Worm (Caenorhabditis elegans) whole organism, young adult: ENCODE measurements around the gene C56E6.4.

Experiments
- B0019.2 ChIP-seq: fragments of 200-800 bp; sonication (Bioruptor generic); conservative IDR thresholded peaks from 2 replicates; pipeline ENCODE4 v1.3.6; 2022; ENCODE audit warnings: missing genetic modification reagents, missing genetic modification characterization, missing compliant biosample characterization
- B0336.3 ChIP-seq: fragments of 200-800 bp; sonication (Bioruptor generic); IDR thresholded peaks from 2 replicates; pipeline ENCODE4 v1.3.6; 2022; ENCODE audit warnings: missing genetic modification characterization, missing compliant biosample characterization
- F23B12.7 ChIP-seq: sonication (generic microtip); optimal IDR thresholded peaks from 2 replicates; lab custom pipeline; 2017; ENCODE audit warnings: missing genetic modification characterization, mild to moderate bottlenecking, missing compliant biosample characterization, antibody characterized with exemption, moderate library complexity; ENCODE audit not compliant: insufficient read depth
- F33H1.4 ChIP-seq: fragments of 200-800 bp; sonication (Bioruptor generic); IDR thresholded peaks from 2 replicates; pipeline ENCODE4 v1.3.6; 2022; ENCODE audit warnings: missing genetic modification reagents, missing genetic modification characterization, missing compliant biosample characterization
- F49E8.2 ChIP-seq: sonication (generic microtip); optimal IDR thresholded peaks from 3 replicates; lab custom pipeline; 2017; ENCODE audit warnings: missing genetic modification characterization, mild to moderate bottlenecking, missing compliant biosample characterization, antibody characterized with exemption, moderate library complexity; ENCODE audit not compliant: insufficient read depth
- T07F8.4 ChIP-seq: sonication (generic microtip); optimal IDR thresholded peaks from 2 replicates; lab custom pipeline; 2016; ENCODE audit warnings: mild to moderate bottlenecking, missing genetic modification characterization, moderate library complexity, missing compliant biosample characterization
- Y56A3A.18 ChIP-seq: fragments of 200-800 bp; sonication (Bioruptor generic); IDR thresholded peaks from 2 replicates; pipeline ENCODE4 v1.3.6; 2022; ENCODE audit warnings: missing genetic modification reagents, missing genetic modification characterization, missing compliant biosample characterization
- ama-1 ChIP-seq, 3 experiments: fragments of 150-350 bp in 1 of 3; sonication (generic microtip) in 2 of 3; optimal IDR thresholded peaks; 2 replicates each; lab custom pipeline; 2014 to 2018; ENCODE audit warnings: missing biosample characterization in 2 of 3, missing genetic modification characterization in 2 of 3, missing genetic modification reagents in 2 of 3
- aptf-3 ChIP-seq: fragments of 200-800 bp; sonication (Bioruptor generic); IDR thresholded peaks from 2 replicates; pipeline ENCODE4 v1.3.6; 2022; ENCODE audit warnings: missing genetic modification characterization, missing compliant biosample characterization
- attf-3 ChIP-seq: fragments of 200-800 bp; sonication (Bioruptor generic); conservative IDR thresholded peaks from 2 replicates; pipeline ENCODE4 v1.3.6; 2022; ENCODE audit warnings: missing genetic modification reagents, missing genetic modification characterization, missing compliant biosample characterization
- ccch-3 ChIP-seq: fragments of 200-800 bp; sonication (Bioruptor generic); optimal IDR thresholded peaks from 2 replicates; lab custom pipeline; 2018; ENCODE audit warnings: mild to moderate bottlenecking, missing genetic modification characterization, missing compliant biosample characterization
- ceh-40 ChIP-seq: fragments of 200-800 bp; sonication (Bioruptor generic); IDR thresholded peaks from 2 replicates; pipeline ENCODE4 v1.3.6; 2022; ENCODE audit warnings: missing genetic modification characterization, missing compliant biosample characterization
- ceh-58 ChIP-seq: fragments of 200-800 bp; sonication (Bioruptor generic); IDR thresholded peaks from 2 replicates; pipeline ENCODE4 v1.3.6; 2022; ENCODE audit warnings: missing genetic modification characterization, missing compliant biosample characterization
- ceh-91 ChIP-seq: fragments of 200-800 bp; sonication (Bioruptor generic); IDR thresholded peaks from 2 replicates; pipeline ENCODE4 v1.3.6; 2022; ENCODE audit warnings: missing genetic modification reagents, missing genetic modification characterization, missing compliant biosample characterization
- die-1 ChIP-seq: sonication (generic microtip); optimal IDR thresholded peaks from 2 replicates; lab custom pipeline; 2016; ENCODE audit warnings: missing genotype, mild to moderate bottlenecking, missing genetic modification characterization, missing compliant biosample characterization
- dpff-1 ChIP-seq: sonication (generic microtip); optimal IDR thresholded peaks from 2 replicates; lab custom pipeline; 2017; ENCODE audit warnings: mild to moderate bottlenecking, missing genetic modification characterization, missing compliant biosample characterization
- dpl-1 ChIP-seq: fragments of 150-350 bp; optimal IDR thresholded peaks from 2 replicates; lab custom pipeline; 2014; ENCODE audit warnings: missing biosample characterization, missing genetic modification reagents, missing genetic modification characterization
- let-607 ChIP-seq, 2 experiments: fragments of 200-800 bp in 1 of 2; sonication (Bioruptor generic) in 1 of 2; sonication (generic microtip) in 1 of 2; optimal IDR thresholded peaks; 2 replicates each; lab custom pipeline; 2016 to 2018; ENCODE audit warnings: mild to moderate bottlenecking in 2 of 2, missing compliant biosample characterization in 2 of 2, missing genetic modification characterization in 2 of 2, moderate library complexity in 2 of 2, missing genotype in 1 of 2
- lin-26 ChIP-seq: fragments of 200-800 bp; sonication (Bioruptor generic); IDR thresholded peaks from 2 replicates; pipeline ENCODE4 v1.3.6; 2022; ENCODE audit warnings: missing genetic modification reagents, missing genetic modification characterization, missing compliant biosample characterization
- lin-35 ChIP-seq, 3 experiments: fragments of 150-350 bp in 2 of 3; sonication (generic microtip) in 1 of 3; optimal IDR thresholded peaks; 2 replicates each; lab custom pipeline; 2014 to 2018; ENCODE audit warnings: missing biosample characterization in 3 of 3, missing genetic modification characterization in 3 of 3, missing genetic modification reagents in 3 of 3
- lin-40 ChIP-seq: sonication (generic microtip); optimal IDR thresholded peaks from 2 replicates; lab custom pipeline; 2016; ENCODE audit warnings: missing genetic modification characterization, mild to moderate bottlenecking, missing compliant biosample characterization, missing genotype, missing genetic modification reagents
- lin-54 ChIP-seq: fragments of 200-800 bp; sonication (Bioruptor generic); optimal IDR thresholded peaks from 2 replicates; lab custom pipeline; 2018; ENCODE audit warnings: mild to moderate bottlenecking, missing genetic modification characterization, missing compliant biosample characterization
- lir-1 ChIP-seq: fragments of 200-800 bp; sonication (Bioruptor generic); conservative IDR thresholded peaks from 2 replicates; pipeline ENCODE4 v1.3.6; 2022; ENCODE audit warnings: missing genetic modification reagents, missing genetic modification characterization, missing compliant biosample characterization
- lsl-1 ChIP-seq: fragments of 200-800 bp; sonication (Bioruptor generic); optimal IDR thresholded peaks from 2 replicates; lab custom pipeline; 2018; ENCODE audit warnings: mild to moderate bottlenecking, missing genetic modification characterization, moderate library complexity, missing compliant biosample characterization
- madf-10 ChIP-seq: sonication (generic microtip); optimal IDR thresholded peaks from 2 replicates; lab custom pipeline; 2016; ENCODE audit warnings: mild to moderate bottlenecking, missing genetic modification characterization, missing compliant biosample characterization
- madf-3 ChIP-seq: fragments of 200-800 bp; sonication (Bioruptor generic); IDR thresholded peaks from 2 replicates; pipeline ENCODE4 v1.3.6; 2022; ENCODE audit warnings: missing genetic modification reagents, missing genetic modification characterization, missing compliant biosample characterization
- madf-6 ChIP-seq: fragments of 200-800 bp; sonication (Bioruptor generic); IDR thresholded peaks from 2 replicates; pipeline ENCODE4 v1.3.6; 2022; ENCODE audit warnings: missing genetic modification reagents, missing genetic modification characterization, missing compliant biosample characterization
- mcd-1 ChIP-seq: fragments of 200-800 bp; sonication (Bioruptor generic); IDR thresholded peaks from 2 replicates; pipeline ENCODE4 v1.3.6; 2022; ENCODE audit warnings: missing genetic modification reagents, missing genetic modification characterization, missing compliant biosample characterization
- nfya-2 ChIP-seq: fragments of 200-800 bp; sonication (Bioruptor generic); IDR thresholded peaks from 2 replicates; pipeline ENCODE4 v1.3.6; 2022; ENCODE audit warnings: missing genetic modification reagents, missing genetic modification characterization, missing compliant biosample characterization
- nfyb-1 ChIP-seq: fragments of 200-800 bp; sonication (Bioruptor generic); IDR thresholded peaks from 2 replicates; pipeline ENCODE4 v1.3.6; 2022; ENCODE audit warnings: missing genetic modification reagents, missing genetic modification characterization, missing compliant biosample characterization
- pbrm-1 ChIP-seq: fragments of 200-800 bp; sonication (Bioruptor generic); IDR thresholded peaks from 2 replicates; pipeline ENCODE4 v1.3.6; 2022; ENCODE audit warnings: missing genetic modification reagents, missing genetic modification characterization, missing compliant biosample characterization
- pha-4 ChIP-seq: fragments of 150-350 bp; sonication (generic microtip); optimal IDR thresholded peaks from 2 replicates; lab custom pipeline; 2014; ENCODE audit warnings: missing biosample characterization, missing genetic modification reagents, missing genetic modification characterization
- rcor-1 ChIP-seq: fragments of 200-800 bp; sonication (Bioruptor generic); IDR thresholded peaks from 2 replicates; pipeline ENCODE4 v1.3.6; 2022; ENCODE audit warnings: missing genetic modification reagents, missing genetic modification characterization, missing compliant biosample characterization
- rec-8 ChIP-seq, 2 experiments: sonication (generic microtip); optimal IDR thresholded peaks; 2 replicates each; lab custom pipeline; 2016; ENCODE audit warnings: mild to moderate bottlenecking in 2 of 2, missing genetic modification characterization in 2 of 2, missing genetic modification reagents in 2 of 2, missing genotype in 2 of 2, missing biosample characterization in 1 of 2, missing compliant biosample characterization in 1 of 2, moderate library complexity in 1 of 2
- snpc-1.1 ChIP-seq: sonication (generic microtip); optimal IDR thresholded peaks from 2 replicates; lab custom pipeline; 2017; ENCODE audit warnings: missing genetic modification characterization, mild to moderate bottlenecking, missing compliant biosample characterization, antibody characterized with exemption, moderate library complexity, missing genotype, missing genetic modification reagents; ENCODE audit not compliant: insufficient read depth
- snpc-3.4 ChIP-seq: sonication (generic microtip); optimal IDR thresholded peaks from 2 replicates; lab custom pipeline; 2017; ENCODE audit warnings: missing genetic modification characterization, mild to moderate bottlenecking, missing compliant biosample characterization, antibody characterized with exemption, moderate library complexity, missing genotype, missing genetic modification reagents
- somi-1 ChIP-seq: fragments of 200-800 bp; sonication (Bioruptor generic); optimal IDR thresholded peaks from 2 replicates; lab custom pipeline; 2018; ENCODE audit warnings: mild to moderate bottlenecking, missing genetic modification characterization, missing compliant biosample characterization
- tbp1 ChIP-seq: fragments of 200-800 bp; sonication (Bioruptor generic); optimal IDR thresholded peaks from 2 replicates; lab custom pipeline; 2018; ENCODE audit warnings: mild to moderate bottlenecking, missing genetic modification characterization, missing compliant biosample characterization
- unc-130 ChIP-seq: sonication (generic microtip); optimal IDR thresholded peaks from 2 replicates; lab custom pipeline; 2016; ENCODE audit warnings: missing genetic modification reagents, missing genetic modification characterization, missing compliant biosample characterization
- unc-62 ChIP-seq: fragments of 150-350 bp; optimal IDR thresholded peaks from 2 replicates; lab custom pipeline; 2014; ENCODE audit warnings: missing biosample characterization, missing genetic modification reagents, missing genetic modification characterization
- xnd-1 ChIP-seq: sonication (generic microtip); optimal IDR thresholded peaks from 2 replicates; lab custom pipeline; 2016; ENCODE audit warnings: missing genotype, missing genetic modification reagents, missing genetic modification characterization, missing compliant biosample characterization
- zfh-2 ChIP-seq: fragments of 200-800 bp; sonication (Bioruptor generic); conservative IDR thresholded peaks from 2 replicates; pipeline ENCODE4 v1.3.6; 2022; ENCODE audit warnings: missing genetic modification reagents, missing genetic modification characterization, missing compliant biosample characterization
- ztf-25 ChIP-seq: fragments of 200-800 bp; sonication (Bioruptor generic); IDR thresholded peaks from 2 replicates; pipeline ENCODE4 v1.3.6; 2022; ENCODE audit warnings: missing genetic modification reagents, missing genetic modification characterization, missing compliant biosample characterization
- ztf-6 ChIP-seq: fragments of 200-800 bp; sonication (Bioruptor generic); IDR thresholded peaks from 2 replicates; pipeline ENCODE4 v1.3.6; 2022; ENCODE audit warnings: missing genetic modification reagents, missing genetic modification characterization, missing compliant biosample characterization

The C56E6.4 gene

DNA sequence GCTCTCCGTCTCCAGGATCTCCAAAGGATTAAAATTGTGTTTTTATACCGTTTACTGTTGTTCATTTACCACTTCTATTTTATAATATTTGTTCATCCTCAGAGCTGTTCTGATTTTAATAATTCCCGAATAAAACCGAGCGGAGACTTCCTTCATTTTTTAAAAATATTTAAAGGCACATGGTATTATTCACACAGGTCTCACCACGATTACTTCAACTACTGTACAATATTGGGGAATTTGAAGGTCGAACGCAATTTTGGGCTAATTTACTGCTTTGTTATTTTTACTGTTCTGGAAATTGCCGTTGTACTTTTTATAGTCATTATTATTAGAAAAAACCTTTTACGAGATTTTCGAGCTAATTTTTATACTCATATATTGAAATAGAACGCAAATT lies 37.3 kb downstream of the C56E6.4 start (continued):
- TF ChIP-seq ceh-58 (GFP tag; lab: Robert Waterston, UW) = 0 out of 2 replicates have a peak, but pooled peaks have one; percentile 18
- TF ChIP-seq lin-26 (GFP tag; lab: Robert Waterston, UW) = peak; percentile 73
- TF ChIP-seq F49E8.2 (tag; lab: Kevin White, UChicago) = peak; percentile 93
- TF ChIP-seq ama-1 (optimal IDR thresholded peaks at IDR 0.05; lab: Kevin White, UChicago) = no peak
- peak in 1 of 2 experiments; percentile 69 for TF ChIP-seq ama-1 (GFP tag; optimal IDR thresholded peaks at IDR 0.05; lab: Kevin White, UChicago)
- TF ChIP-seq nfyb-1 = peak; percentile 71
- peak; percentile 88 for TF ChIP-seq F33H1.4
- no peak for TF ChIP-seq pha-4 (tag; lab: Kevin White, UChicago)
- TF ChIP-seq lir-1 (GFP tag; lab: Robert Waterston, UW) = no peak
- TF ChIP-seq rcor-1 (GFP tag; lab: Robert Waterston, UW) = peak; percentile 25; the same call in 1 of the 2 replicates
- peak; percentile 59 for TF ChIP-seq unc-130 (GFP tag; lab: Kevin White, UChicago)
- peak; percentile 58 for TF ChIP-seq tbp1 (GFP tag; lab: Kevin White, UChicago)
- TF ChIP-seq ceh-40 (GFP tag; lab: Robert Waterston, UW) = 0 out of 2 replicates have a peak, but pooled peaks have one; percentile 74
- no peak for TF ChIP-seq somi-1 (GFP tag; lab: Kevin White, UChicago)
- peak; percentile 44; the same call in 1 of the 2 replicates for TF ChIP-seq B0019.2 (GFP tag; lab: Robert Waterston, UW)
- TF ChIP-seq lin-54 = peak; percentile 69
- TF ChIP-seq madf-10 (tag; lab: Kevin White, UChicago) = no peak
- 0 out of 2 replicates have a peak, but pooled peaks have one; percentile 37 for TF ChIP-seq ztf-25 (GFP tag; lab: Robert Waterston, UW)
- peak; percentile 28; the same call in 1 of the 2 replicates for TF ChIP-seq B0336.3
- peak; percentile 86 for TF ChIP-seq madf-6
- TF ChIP-seq die-1 (tag; lab: Kevin White, UChicago) = peak; percentile 49
- TF ChIP-seq rec-8 (tag; optimal IDR thresholded peaks at IDR 0.05; lab: Kevin White, UChicago) = no peak
- no peak for TF ChIP-seq let-607 (tag; optimal IDR thresholded peaks at IDR 0.05; lab: Kevin White, UChicago)
- no peak for TF ChIP-seq aptf-3 (GFP tag; lab: Robert Waterston, UW)
- TF ChIP-seq snpc-1.1 (tag; lab: Kevin White, UChicago) = peak; percentile 21
- TF ChIP-seq zfh-2 (GFP tag; lab: Robert Waterston, UW) = no peak
- peak; percentile 82 for TF ChIP-seq F23B12.7 (tag; lab: Kevin White, UChicago)
- TF ChIP-seq madf-3 (GFP tag; lab: Robert Waterston, UW) = peak; percentile 86
- no peak for TF ChIP-seq lin-40 (tag; lab: Kevin White, UChicago)
- TF ChIP-seq T07F8.4 (tag; lab: Kevin White, UChicago) = peak; percentile 6
- TF ChIP-seq ccch-3 (GFP tag; lab: Kevin White, UChicago) = no peak
- TF ChIP-seq Y56A3A.18 (GFP tag; lab: Robert Waterston, UW) = no peak
- TF ChIP-seq, all 124 proteins: peak for 45

DNA sequence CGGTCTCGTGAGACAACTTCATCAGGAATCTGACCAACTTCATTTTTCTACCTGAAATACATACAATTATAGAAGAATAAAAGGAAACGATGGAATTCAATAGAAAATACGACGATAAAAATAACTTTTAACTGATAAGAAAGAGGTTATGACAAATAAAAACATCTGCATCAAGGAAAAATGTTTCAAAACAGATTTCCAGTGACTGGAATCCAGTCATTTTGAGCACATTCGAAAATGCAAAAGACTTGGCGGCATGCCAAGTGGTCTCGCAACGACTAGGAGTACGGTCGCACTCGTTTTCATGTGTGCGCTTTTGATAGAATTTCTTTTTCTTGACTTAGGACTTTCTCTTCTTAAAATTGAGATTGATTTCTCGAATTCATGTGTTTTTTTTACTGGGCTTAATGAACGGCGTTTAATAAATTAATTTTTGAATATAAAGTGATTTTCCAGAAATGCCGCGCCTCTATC lies 38.8 kb downstream of the C56E6.4 start, which contains the start of the genes snr-3 and rsp-5:
TSS of gene snr-3 (minus strand) at position 51 of the 474 bp plus-strand sequence.
TSS of gene rsp-5 (plus strand) at position 455 of the 474 bp plus-strand sequence.
- TF ChIP-seq tbp1 (GFP tag; lab: Kevin White, UChicago) (peak; percentile 50), pha-4 (tag; lab: Kevin White, UChicago) (peak; percentile 69), unc-62 (GFP tag; lab: Kevin White, UChicago) (no peak), pbrm-1 (GFP tag; lab: Robert Waterston, UW) (peak; percentile 52; the same call in 1 of the 2 replicates), mcd-1 (GFP tag; lab: Robert Waterston, UW) (peak; percentile 74), snpc-3.4 (peak; percentile 41), lsl-1 (GFP tag; lab: Kevin White, UChicago) (peak; percentile 92), F49E8.2 (tag; lab: Kevin White, UChicago) (peak; percentile 55), attf-3 (GFP tag; lab: Robert Waterston, UW) (no peak), ztf-6 (GFP tag; lab: Robert Waterston, UW) (no peak), dpl-1 (GFP tag; lab: Kevin White, UChicago) (peak; percentile 10), ceh-91 (GFP tag; lab: Robert Waterston, UW) (peak; percentile 56), dpff-1 (tag; lab: Kevin White, UChicago) (no peak), F23B12.7 (tag; lab: Kevin White, UChicago) (peak; percentile 93), xnd-1 (tag; lab: Kevin White, UChicago) (peak; percentile 56), F33H1.4 (peak; percentile 97), lin-35 (GFP tag; optimal IDR thresholded peaks at IDR 0.05; lab: Kevin White, UChicago) (peak in 2 of 3 experiments; percentile 23 to 77), nfya-2 (GFP tag; lab: Robert Waterston, UW) (no peak), lin-40 (tag; lab: Kevin White, UChicago) (peak; percentile 12), madf-3 (GFP tag; lab: Robert Waterston, UW) (0 out of 2 replicates have a peak, but pooled peaks have one; percentile 51), madf-6 (peak; percentile 89)
